Fruit fly (Drosophila melanogaster): ENCODE measurements around the gene Diedel.
A peak's percentile ranks its signal among the peaks of the same experiment; 100 is the strongest.

Gene Diedel

dm6 chr3R:29522164-29522563 is 28.5 kb downstream of the Diedel start:
- TF ChIP-seq lab (GFP tag; optimal IDR thresholded peaks at IDR 0.05) (no peak), schlank (tag; optimal IDR thresholded peaks at IDR 0.05) (no peak), CG8388 (GFP tag; optimal IDR thresholded peaks at IDR 0.05) (peak; percentile 49), CG3065 (GFP tag; optimal IDR thresholded peaks at IDR 0.05) (no peak), aop (GFP tag; IDR thresholded peaks at IDR 0.05) (no peak), CG9876 (GFP tag; optimal IDR thresholded peaks at IDR 0.05) (no peak), pum (GFP tag; optimal IDR thresholded peaks at IDR 0.05) (no peak), p53 (GFP tag; optimal IDR thresholded peaks at IDR 0.05) (no peak), CG2889 (GFP tag; IDR thresholded peaks at IDR 0.05) (no peak), Eip74EF (GFP tag; optimal IDR thresholded peaks at IDR 0.05) (no peak), CG30431 (GFP tag; optimal IDR thresholded peaks at IDR 0.05) (peak; percentile 30), dimm (GFP tag; IDR thresholded peaks at IDR 0.05) (no peak), CG14710 (tag; optimal IDR thresholded peaks at IDR 0.05) (peak; percentile 76), pho (GFP tag; optimal IDR thresholded peaks at IDR 0.05) (no peak), CG4328 (GFP tag; optimal IDR thresholded peaks at IDR 0.05) (no peak), Taf1 (GFP tag; IDR thresholded peaks at IDR 0.05) (no peak), HLH54F (GFP tag; optimal IDR thresholded peaks at IDR 0.05) (no peak), CG2199 (GFP tag; IDR thresholded peaks at IDR 0.05) (no peak), dan (GFP tag; IDR thresholded peaks at IDR 0.05) (peak; percentile 62; the same call in 1 of the 2 replicates), crp (GFP tag; optimal IDR thresholded peaks at IDR 0.05) (no peak), CG7839 (tag; optimal IDR thresholded peaks at IDR 0.05) (peak; percentile 58), shn (GFP tag; optimal IDR thresholded peaks at IDR 0.05) (no peak), CG3995 (GFP tag; optimal IDR thresholded peaks at IDR 0.05) (no peak), CG15073 (GFP tag; optimal IDR thresholded peaks at IDR 0.05) (no peak), corto (GFP tag; optimal IDR thresholded peaks at IDR 0.05) (no peak), Hey (tag; optimal IDR thresholded peaks at IDR 0.05) (no peak), Lim3 (GFP tag; IDR thresholded peaks at IDR 0.05) (no peak), cad (GFP tag; optimal IDR thresholded peaks at IDR 0.05) (no peak), emc (GFP tag; optimal IDR thresholded peaks at IDR 0.05) (no peak), ab (GFP tag; optimal IDR thresholded peaks at IDR 0.05) (no peak), twi (tag; optimal IDR thresholded peaks at IDR 0.05) (peak; percentile 16), CG18619 (GFP tag; optimal IDR thresholded peaks at IDR 0.05) (no peak), Vsx1 (GFP tag; optimal IDR thresholded peaks at IDR 0.05) (no peak), CkIIα-i1 (GFP tag; IDR thresholded peaks at IDR 0.05) (no peak), grn (GFP tag; optimal IDR thresholded peaks at IDR 0.05) (no peak), CG16813 (GFP tag; IDR thresholded peaks at IDR 0.05; ENCODE audit: partially characterized antibody) (no peak), her (GFP tag; optimal IDR thresholded peaks at IDR 0.05) (no peak), Mad (GFP tag; optimal IDR thresholded peaks at IDR 0.05) (no peak), gce (GFP tag; IDR thresholded peaks at IDR 0.05) (no peak), Hr3 (GFP tag; optimal IDR thresholded peaks at IDR 0.05) (peak; percentile 29), tin (GFP tag; optimal IDR thresholded peaks at IDR 0.05) (peak; percentile 47), CG12744 (GFP tag; optimal IDR thresholded peaks at IDR 0.05) (no peak), Hmx (GFP tag; optimal IDR thresholded peaks at IDR 0.05) (no peak), danr (GFP tag; IDR thresholded peaks at IDR 0.05) (peak; percentile 33; the same call in 1 of the 2 replicates), CG34422 (GFP tag; IDR thresholded peaks at IDR 0.05) (peak; percentile 56; the same call in 2 of the 3 replicates), CG17186 (GFP tag; optimal IDR thresholded peaks at IDR 0.05) (no peak), sna (GFP tag; IDR thresholded peaks at IDR 0.05; ENCODE audit: partially characterized antibody) (no peak), Bteb2 (GFP tag; optimal IDR thresholded peaks at IDR 0.05) (no peak), CG1647 (GFP tag; optimal IDR thresholded peaks at IDR 0.05) (no peak), CG6272 (GFP tag; IDR thresholded peaks at IDR 0.05) (no peak), dysf (GFP tag; IDR thresholded peaks at IDR 0.05) (no peak), Chrac-16 (GFP tag; optimal IDR thresholded peaks at IDR 0.05) (peak; percentile 64), Atf-2 (GFP tag; optimal IDR thresholded peaks at IDR 0.05) (no peak)
